Worm (Caenorhabditis elegans) whole organism, L1 larva: Measurements from ENCODE around the gene T12A7.9.

Experiments
- C04F5.9 ChIP-seq: sonication (generic microtip); optimal IDR thresholded peaks from 2 replicates; lab custom pipeline; 2016; ENCODE audit warnings: missing genetic modification characterization, missing compliant biosample characterization
- Y116A8C.19 ChIP-seq: sonication (generic microtip); optimal IDR thresholded peaks from 2 replicates; lab custom pipeline; 2016; ENCODE audit warnings: missing compliant biosample characterization, missing genetic modification characterization, borderline replicate concordance
- ceh-8 ChIP-seq: fragments of 200-800 bp; sonication (Bioruptor generic); optimal IDR thresholded peaks from 2 replicates; lab custom pipeline; 2018; ENCODE audit warnings: mild to moderate bottlenecking, missing genetic modification characterization, moderate library complexity, missing compliant biosample characterization
- ceh-82 ChIP-seq, 3 experiments: fragments of 150-350 bp in 1 of 3; sonication (generic microtip) in 2 of 3; optimal IDR thresholded peaks; 2 replicates each; lab custom pipeline; 2014 to 2017; ENCODE audit warnings: missing biosample characterization in 3 of 3, missing genetic modification characterization in 3 of 3
- ceh-88 ChIP-seq: fragments of 200-800 bp; sonication (Bioruptor generic); IDR thresholded peaks from 2 replicates; pipeline ENCODE4 v1.3.6; 2022; ENCODE audit warnings: missing genetic modification characterization, missing compliant biosample characterization
- ces-1 ChIP-seq: fragments of 150-350 bp; optimal IDR thresholded peaks from 2 replicates; lab custom pipeline; 2014; ENCODE audit warnings: missing biosample characterization, missing genetic modification reagents, missing genetic modification characterization
- dpl-1 ChIP-seq, 3 experiments: fragments of 150-350 bp in 2 of 3; sonication (generic microtip) in 1 of 3; optimal IDR thresholded peaks; 2 replicates each; lab custom pipeline; 2014 to 2017; ENCODE audit warnings: missing biosample characterization in 3 of 3, missing genetic modification characterization in 3 of 3, missing genetic modification reagents in 3 of 3
- dsc-1 ChIP-seq: sonication (generic microtip); optimal IDR thresholded peaks from 2 replicates; lab custom pipeline; 2016; ENCODE audit warnings: mild to moderate bottlenecking, missing genetic modification characterization, missing compliant biosample characterization
- efl-1 ChIP-seq, 4 experiments: fragments of 150-350 bp; optimal IDR thresholded peaks in 3 of 4; peaks in 1 of 4; 1 replicate in 1 of 4; 2 replicates in 3 of 4; lab custom pipeline; 2014; ENCODE audit warnings: missing biosample characterization in 2 of 4, missing genetic modification characterization in 2 of 4, missing genetic modification reagents in 2 of 4
- egl-13 ChIP-seq: sonication (generic microtip); optimal IDR thresholded peaks from 2 replicates; lab custom pipeline; 2016; ENCODE audit warnings: missing genotype, missing genetic modification reagents, missing genetic modification characterization, missing compliant biosample characterization
- fkh-10 ChIP-seq: sonication (generic microtip); optimal IDR thresholded peaks from 2 replicates; lab custom pipeline; 2017; ENCODE audit warnings: missing biosample characterization, missing genetic modification reagents, missing genetic modification characterization
- fkh-4 ChIP-seq: sonication (generic microtip); optimal IDR thresholded peaks from 2 replicates; lab custom pipeline; 2016; ENCODE audit warnings: missing compliant biosample characterization, missing genetic modification characterization, borderline replicate concordance
- fkh-8 ChIP-seq: sonication (generic microtip); optimal IDR thresholded peaks from 2 replicates; lab custom pipeline; 2016; ENCODE audit warnings: mild to moderate bottlenecking, missing genetic modification characterization, missing compliant biosample characterization
- fos-1 ChIP-seq: fragments of 150-350 bp; optimal IDR thresholded peaks from 2 replicates; lab custom pipeline; 2014; ENCODE audit warnings: missing biosample characterization, missing genetic modification characterization
- grh-1 ChIP-seq: fragments of 200-800 bp; sonication (Bioruptor generic); IDR thresholded peaks from 2 replicates; pipeline ENCODE4 v1.3.6; 2022; ENCODE audit warnings: missing genetic modification reagents, missing genetic modification characterization, missing compliant biosample characterization
- hlh-17 ChIP-seq: fragments of 200-800 bp; sonication (Bioruptor generic); optimal IDR thresholded peaks from 2 replicates; lab custom pipeline; 2018; ENCODE audit warnings: missing genetic modification characterization, mild to moderate bottlenecking, missing compliant biosample characterization, moderate library complexity, borderline replicate concordance
- hpl-2 ChIP-seq: fragments of 150-350 bp; optimal IDR thresholded peaks from 2 replicates; lab custom pipeline; 2014; ENCODE audit warnings: missing biosample characterization, missing genetic modification reagents, missing genetic modification characterization
- irx-1 ChIP-seq: sonication (generic microtip); optimal IDR thresholded peaks from 2 replicates; lab custom pipeline; 2016; ENCODE audit warnings: missing genetic modification characterization, missing compliant biosample characterization
- isw-1 ChIP-seq: fragments of 200-800 bp; sonication (Bioruptor generic); IDR thresholded peaks from 2 replicates; pipeline ENCODE4 v1.3.6; 2022; ENCODE audit warnings: missing genetic modification characterization, missing compliant biosample characterization
- jun-1 ChIP-seq: fragments of 150-350 bp; optimal IDR thresholded peaks from 2 replicates; lab custom pipeline; 2014; ENCODE audit warnings: missing biosample characterization, missing genetic modification reagents, missing genetic modification characterization
- lin-14 ChIP-seq: fragments of 200-800 bp; sonication (Bioruptor generic); optimal IDR thresholded peaks from 2 replicates; lab custom pipeline; 2018; ENCODE audit warnings: mild to moderate bottlenecking, missing genetic modification characterization, moderate library complexity, missing compliant biosample characterization
- lin-15B ChIP-seq: fragments of 150-350 bp; sonication (generic microtip); optimal IDR thresholded peaks from 3 replicates; lab custom pipeline; 2014; ENCODE audit warnings: missing biosample characterization, missing genetic modification characterization
- lin-35 ChIP-seq, 2 experiments: fragments of 150-350 bp; optimal IDR thresholded peaks; 2 replicates each; lab custom pipeline; 2014; ENCODE audit warnings: missing biosample characterization in 2 of 2, missing genetic modification characterization in 2 of 2, missing genetic modification reagents in 2 of 2
- lir-3 ChIP-seq: sonication (generic microtip); optimal IDR thresholded peaks from 2 replicates; lab custom pipeline; 2016; ENCODE audit warnings: mild to moderate bottlenecking, missing genetic modification characterization, moderate library complexity, missing compliant biosample characterization; ENCODE audit not compliant: poor library complexity
- lsy-2 ChIP-seq, 2 experiments: fragments of 150-350 bp; optimal IDR thresholded peaks; 2 replicates each; lab custom pipeline; 2014; ENCODE audit warnings: missing biosample characterization in 2 of 2, missing genetic modification characterization in 2 of 2
- mdl-1 ChIP-seq, 2 experiments: fragments of 150-350 bp; optimal IDR thresholded peaks; 2 replicates each; lab custom pipeline; 2014 to 2017; ENCODE audit warnings: missing biosample characterization in 2 of 2, missing genetic modification characterization in 2 of 2, inconsistent platforms in 1 of 2
- mep-1 ChIP-seq: fragments of 150-350 bp; optimal IDR thresholded peaks from 2 replicates; lab custom pipeline; 2014; ENCODE audit warnings: missing biosample characterization, missing genetic modification characterization
- nhr-19 ChIP-seq: fragments of 200-800 bp; sonication (Bioruptor generic); conservative IDR thresholded peaks from 2 replicates; pipeline ENCODE4 v1.3.6; 2022; ENCODE audit warnings: missing genetic modification characterization, missing compliant biosample characterization
- nhr-20 ChIP-seq: sonication (generic microtip); optimal IDR thresholded peaks from 2 replicates; lab custom pipeline; 2016; ENCODE audit warnings: mild to moderate bottlenecking, missing genetic modification characterization, missing compliant biosample characterization
- nhr-28 ChIP-seq: fragments of 150-350 bp; optimal IDR thresholded peaks from 2 replicates; lab custom pipeline; 2014; ENCODE audit warnings: missing biosample characterization, missing genetic modification characterization
- nhr-47 ChIP-seq: sonication (generic microtip); optimal IDR thresholded peaks from 2 replicates; lab custom pipeline; 2016; ENCODE audit warnings: mild to moderate bottlenecking, missing genetic modification characterization, moderate library complexity, missing compliant biosample characterization
- nhr-71 ChIP-seq: sonication (generic microtip); optimal IDR thresholded peaks from 2 replicates; lab custom pipeline; 2016; ENCODE audit warnings: mild to moderate bottlenecking, missing genetic modification characterization, moderate library complexity, missing compliant biosample characterization
- nhr-76 ChIP-seq: sonication (generic microtip); optimal IDR thresholded peaks from 2 replicates; lab custom pipeline; 2017; ENCODE audit warnings: missing biosample characterization, missing genetic modification characterization
- nhr-77 ChIP-seq: fragments of 150-350 bp; optimal IDR thresholded peaks from 2 replicates; lab custom pipeline; 2014; ENCODE audit warnings: missing biosample characterization, missing genetic modification characterization
- nhr-84 ChIP-seq: sonication (generic microtip); optimal IDR thresholded peaks from 2 replicates; lab custom pipeline; 2017; ENCODE audit warnings: missing biosample characterization, missing genetic modification characterization
- nhr-90 ChIP-seq: sonication (generic microtip); optimal IDR thresholded peaks from 2 replicates; lab custom pipeline; 2016; ENCODE audit warnings: mild to moderate bottlenecking, missing genetic modification characterization, missing compliant biosample characterization; ENCODE audit not compliant: poor library complexity
- pag-3 ChIP-seq: sonication (generic microtip); optimal IDR thresholded peaks from 2 replicates; lab custom pipeline; 2017; ENCODE audit warnings: missing genetic modification characterization, mild to moderate bottlenecking, missing compliant biosample characterization, antibody characterized with exemption, borderline replicate concordance; ENCODE audit not compliant: insufficient read depth
- pax-3 ChIP-seq: fragments of 200-800 bp; sonication (Bioruptor generic); optimal IDR thresholded peaks from 2 replicates; lab custom pipeline; 2018; ENCODE audit warnings: mild to moderate bottlenecking, missing genetic modification characterization, moderate library complexity, missing compliant biosample characterization
- rnt-1 ChIP-seq: sonication (generic microtip); optimal IDR thresholded peaks from 2 replicates; lab custom pipeline; 2016; ENCODE audit warnings: mild to moderate bottlenecking, missing genetic modification characterization, moderate library complexity, missing compliant biosample characterization
- snu-23 ChIP-seq: sonication (generic microtip); optimal IDR thresholded peaks from 2 replicates; lab custom pipeline; 2016; ENCODE audit warnings: missing genetic modification characterization, missing compliant biosample characterization
- sox-4 ChIP-seq: sonication (generic microtip); optimal IDR thresholded peaks from 2 replicates; lab custom pipeline; 2016; ENCODE audit warnings: missing genetic modification characterization, missing compliant biosample characterization
- sup-37 ChIP-seq: fragments of 200-800 bp; sonication (Bioruptor generic); optimal IDR thresholded peaks from 2 replicates; lab custom pipeline; 2018; ENCODE audit warnings: mild to moderate bottlenecking, missing genetic modification characterization, missing compliant biosample characterization
- swsn-7 ChIP-seq: sonication (generic microtip); optimal IDR thresholded peaks from 2 replicates; lab custom pipeline; 2016; ENCODE audit warnings: missing genetic modification characterization, missing compliant biosample characterization
- tbx-2 ChIP-seq: sonication (generic microtip); optimal IDR thresholded peaks from 2 replicates; lab custom pipeline; 2016; ENCODE audit warnings: missing genetic modification characterization, missing compliant biosample characterization
- unc-30 ChIP-seq: sonication (generic microtip); optimal IDR thresholded peaks from 2 replicates; lab custom pipeline; 2017; ENCODE audit warnings: missing biosample characterization, missing genetic modification characterization
- unc-86 ChIP-seq: sonication (generic microtip); optimal IDR thresholded peaks from 2 replicates; lab custom pipeline; 2016; ENCODE audit warnings: missing genetic modification characterization, missing compliant biosample characterization
- vab-15 ChIP-seq: sonication (generic microtip); optimal IDR thresholded peaks from 2 replicates; lab custom pipeline; 2017; ENCODE audit warnings: missing genotype, mild to moderate bottlenecking, missing genetic modification characterization, missing compliant biosample characterization
- xbp-1 ChIP-seq: sonication (generic microtip); optimal IDR thresholded peaks from 2 replicates; lab custom pipeline; 2016; ENCODE audit warnings: missing genetic modification characterization, missing compliant biosample characterization
- zag-1 ChIP-seq: fragments of 150-350 bp; optimal IDR thresholded peaks from 2 replicates; lab custom pipeline; 2014; ENCODE audit warnings: missing biosample characterization, missing genetic modification characterization
- zip-4 ChIP-seq: fragments of 200-800 bp; sonication (Bioruptor generic); optimal IDR thresholded peaks from 2 replicates; lab custom pipeline; 2018; ENCODE audit warnings: mild to moderate bottlenecking, missing genetic modification characterization, moderate library complexity, missing compliant biosample characterization

T12A7.9 gene

ce11 chrIV:11769769-11770168, 14.0 kb upstream of the T12A7.9 start:
- no peak for TF ChIP-seq nhr-84
- no peak for TF ChIP-seq lin-15B
- no peak for TF ChIP-seq hlh-17 (GFP tag; lab: Kevin White, UChicago)
- no peak for TF ChIP-seq rnt-1
- no peak for TF ChIP-seq C04F5.9
- TF ChIP-seq xbp-1 (tag; lab: Kevin White, UChicago) = no peak
- TF ChIP-seq fos-1 (tag; lab: Kevin White, UChicago) = no peak
- TF ChIP-seq efl-1 (optimal IDR thresholded peaks at IDR 0.05; lab: Kevin White, UChicago) = no peak
- no peak for TF ChIP-seq efl-1 (GFP tag; optimal IDR thresholded peaks at IDR 0.05 in 1 of 2; lab: Kevin White, UChicago)
- TF ChIP-seq nhr-90 (tag; lab: Kevin White, UChicago) = no peak
- TF ChIP-seq Y116A8C.19 (tag; lab: Kevin White, UChicago) = no peak
- no peak for TF ChIP-seq hpl-2
- TF ChIP-seq zip-4 (GFP tag; lab: Kevin White, UChicago) = no peak
- no peak for TF ChIP-seq nhr-77
- TF ChIP-seq nhr-28 (tag; lab: Kevin White, UChicago) = no peak

DNA sequence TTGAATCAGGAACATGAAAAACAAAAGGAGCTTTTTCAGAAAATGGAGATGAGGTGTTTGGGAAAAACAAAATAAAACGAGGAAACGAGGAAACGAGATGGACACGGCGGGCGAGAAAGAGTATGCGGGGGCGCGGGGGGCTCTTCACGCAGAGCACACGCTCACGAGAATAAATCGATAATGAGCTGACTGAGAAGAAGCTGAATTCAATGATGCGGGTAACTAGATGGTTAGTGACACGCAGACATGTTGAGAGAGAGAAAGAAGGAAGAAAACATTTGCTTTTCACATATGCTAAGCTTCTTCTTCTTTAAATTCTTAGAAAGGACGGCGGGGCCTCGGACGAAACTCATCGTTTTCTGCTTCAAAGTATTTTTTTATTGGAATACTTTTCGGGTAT, 9.7 kb upstream of the T12A7.9 start:
- TF ChIP-seq tbx-2 (tag; lab: Kevin White, UChicago) (peak; percentile 57), lsy-2 (tag; optimal IDR thresholded peaks at IDR 0.05; lab: Kevin White, UChicago) (peak; percentile 56 to 58), rnt-1 (peak; percentile 54), pax-3 (tag; lab: Kevin White, UChicago) (peak; percentile 58), egl-13 (peak; percentile 75), nhr-76 (tag; lab: Kevin White, UChicago) (no peak), dpl-1 (GFP tag; optimal IDR thresholded peaks at IDR 0.05; lab: Kevin White, UChicago) (peak in 1 of 3 experiments; percentile 34), zag-1 (tag; lab: Kevin White, UChicago) (peak; percentile 41), ces-1 (GFP tag; lab: Kevin White, UChicago) (peak; percentile 47), lin-35 (GFP tag; optimal IDR thresholded peaks at IDR 0.05; lab: Kevin White, UChicago) (peak in 1 of 2 experiments; percentile 58), ceh-8 (peak; percentile 15), snu-23 (GFP tag; lab: Kevin White, UChicago) (peak; percentile 69), nhr-20 (tag; lab: Kevin White, UChicago) (peak; percentile 42), sox-4 (tag; lab: Kevin White, UChicago) (peak; percentile 3), ceh-82 (tag; optimal IDR thresholded peaks at IDR 0.05; lab: Kevin White, UChicago) (peak; percentile 14 to 74 (median 58)), mep-1 (peak; percentile 28), nhr-19 (GFP tag; lab: Robert Waterston, UW) (peak; percentile 49), fkh-8 (tag; lab: Kevin White, UChicago) (peak; percentile 94), ceh-88 (GFP tag; lab: Robert Waterston, UW) (peak; percentile 23; the same call in 1 of the 2 replicates), nhr-71 (tag; lab: Kevin White, UChicago) (peak; percentile 86), pag-3 (no peak), xbp-1 (tag; lab: Kevin White, UChicago) (peak; percentile 48), lin-14 (peak; percentile 94), jun-1 (tag; lab: Kevin White, UChicago) (peak; percentile 12), isw-1 (peak; percentile 56), nhr-47 (tag; lab: Kevin White, UChicago) (peak; percentile 79), fkh-10 (GFP tag; lab: Kevin White, UChicago) (peak; percentile 60), unc-30 (tag; lab: Kevin White, UChicago) (peak; percentile 35), mdl-1 (tag; optimal IDR thresholded peaks at IDR 0.05; lab: Kevin White, UChicago) (no peak), lir-3 (tag; lab: Kevin White, UChicago) (peak; percentile 37), fos-1 (tag; lab: Kevin White, UChicago) (no peak), grh-1 (no peak), swsn-7 (tag; lab: Kevin White, UChicago) (peak; percentile 73), unc-86 (peak; percentile 75), irx-1 (tag; lab: Kevin White, UChicago) (peak; percentile 44), vab-15 (tag; lab: Kevin White, UChicago) (no peak), sup-37 (GFP tag; lab: Kevin White, UChicago) (no peak), fkh-4 (tag; lab: Kevin White, UChicago) (peak; percentile 20), dsc-1 (tag; lab: Kevin White, UChicago) (peak; percentile 85)
